Fruit fly (Drosophila melanogaster) whole organism, pupa: ENCODE measurements around the gene vrs.

ENCODE experiments used
- CG10348 ChIP-seq: fragments of 200-800 bp; sonication (Bioruptor generic); IDR thresholded peaks from 2 replicates; pipeline ENCODE4 v1.3.6; 2022; ENCODE audit warnings: missing biosample characterization, missing genetic modification characterization
- CG15710 ChIP-seq: fragments of 200-800 bp; sonication (Bioruptor generic); optimal IDR thresholded peaks from 2 replicates; lab custom pipeline; 2018; ENCODE audit warnings: missing biosample characterization, mild to moderate bottlenecking, missing genetic modification characterization, moderate library complexity
- CG8301 ChIP-seq: fragments of 200-800 bp; sonication (Bioruptor generic); optimal IDR thresholded peaks from 2 replicates; lab custom pipeline; 2018; ENCODE audit warnings: missing biosample characterization, mild to moderate bottlenecking, missing genetic modification characterization
- CG9948 ChIP-seq: fragments of 200-800 bp; sonication (Bioruptor generic); optimal IDR thresholded peaks from 2 replicates; lab custom pipeline; 2018; ENCODE audit warnings: missing biosample characterization, mild to moderate bottlenecking, missing genetic modification characterization, moderate library complexity
- D1 ChIP-seq: fragments of 200-800 bp; sonication (Bioruptor generic); optimal IDR thresholded peaks from 2 replicates; lab custom pipeline; 2018; ENCODE audit warnings: missing biosample characterization, mild to moderate bottlenecking, missing genetic modification characterization, moderate library complexity
- EcR ChIP-seq: fragments of 200-800 bp; sonication (Bioruptor generic); optimal IDR thresholded peaks from 3 replicates; lab custom pipeline; 2019; ENCODE audit warnings: missing biosample characterization, missing genetic modification characterization, mild to moderate bottlenecking, moderate library complexity, missing genetic modification reagents
- Ets98B ChIP-seq: fragments of 200-800 bp; sonication (Bioruptor generic); IDR thresholded peaks from 2 replicates; pipeline ENCODE4 v1.3.6; 2022; ENCODE audit warnings: missing biosample characterization, missing genetic modification characterization
- Pif1A ChIP-seq: fragments of 200-800 bp; sonication (Bioruptor generic); optimal IDR thresholded peaks from 3 replicates; lab custom pipeline; 2016; ENCODE audit warnings: missing biosample characterization, missing genetic modification characterization
- Pif1B ChIP-seq: fragments of 200-800 bp; sonication (Bioruptor generic); optimal IDR thresholded peaks from 3 replicates; lab custom pipeline; 2016; ENCODE audit warnings: missing biosample characterization, missing genetic modification characterization
- Snoo ChIP-seq: fragments of 200-800 bp; sonication (Bioruptor generic); optimal IDR thresholded peaks from 3 replicates; lab custom pipeline; 2017; ENCODE audit warnings: missing biosample characterization, mild to moderate bottlenecking, missing genetic modification characterization, inconsistent platforms
- fd96Ca ChIP-seq: fragments of 200-800 bp; sonication (Bioruptor generic); IDR thresholded peaks from 3 replicates; pipeline ENCODE4 v1.3.6; 2022; ENCODE audit warnings: missing biosample characterization, missing genetic modification characterization
- gl ChIP-seq: fragments of 200-800 bp; sonication (Bioruptor generic); optimal IDR thresholded peaks from 2 replicates; lab custom pipeline; 2018; ENCODE audit warnings: missing biosample characterization, mild to moderate bottlenecking, missing genetic modification characterization
- rn ChIP-seq: fragments of 200-800 bp; sonication (Bioruptor generic); IDR thresholded peaks from 2 replicates; pipeline ENCODE4 v1.3.6; 2022; ENCODE audit warnings: missing biosample characterization, missing genetic modification characterization

dm6 chr3R:12411449-12411848 is 36.0 kb upstream of the vrs start:
- TF ChIP-seq CG9948 (tag; lab: Kevin White, UChicago): no peak
- no peak for TF ChIP-seq Ets98B (GFP tag; lab: Robert Waterston, UW)
- no peak for TF ChIP-seq Pif1B (GFP tag; lab: Kevin White, UChicago)
- TF ChIP-seq Pif1A: no peak
- TF ChIP-seq CG8301 (tag; lab: Kevin White, UChicago): no peak
- TF ChIP-seq CG15710 (tag; lab: Kevin White, UChicago): no peak
- no peak for TF ChIP-seq CG10348 (GFP tag; lab: Robert Waterston, UW)
- no peak for TF ChIP-seq rn (GFP tag; lab: Robert Waterston, UW)
- no peak for TF ChIP-seq gl (tag; lab: Kevin White, UChicago)
- TF ChIP-seq D1 (tag; lab: Kevin White, UChicago): no peak
- TF ChIP-seq EcR (GFP tag; lab: Kevin White, UChicago): no peak
- TF ChIP-seq fd96Ca: no peak
- TF ChIP-seq Snoo (tag; lab: Kevin White, UChicago): no peak
